Worm (Caenorhabditis elegans) whole organism, L4 larva: ENCODE measurements around the gene jbts-14.

ENCODE experiments used
- F26F4.8 ChIP-seq: fragments of 200-800 bp; sonication (Bioruptor generic); conservative IDR thresholded peaks from 2 replicates; pipeline ENCODE4 v1.3.6; 2022; ENCODE audit warnings: missing genetic modification characterization, missing compliant biosample characterization
- F44E2.7 ChIP-seq: fragments of 200-800 bp; sonication (Bioruptor generic); IDR thresholded peaks from 2 replicates; pipeline ENCODE4 v2.1.2; 2022; ENCODE audit warnings: missing genetic modification characterization, missing compliant biosample characterization
- F49E8.2 ChIP-seq: sonication (generic microtip); optimal IDR thresholded peaks from 2 replicates; lab custom pipeline; 2016; ENCODE audit warnings: missing compliant biosample characterization, mild to moderate bottlenecking, missing genetic modification characterization, borderline replicate concordance
- R02D3.7 ChIP-seq: fragments of 150-350 bp; sonication (generic microtip); optimal IDR thresholded peaks from 3 replicates; lab custom pipeline; 2014; ENCODE audit warnings: missing biosample characterization, missing genetic modification characterization
- T20F7.1 ChIP-seq: fragments of 200-800 bp; sonication (Bioruptor generic); optimal IDR thresholded peaks from 2 replicates; lab custom pipeline; 2018; ENCODE audit warnings: mild to moderate bottlenecking, missing genetic modification characterization, missing compliant biosample characterization
- Y105C5A.15 ChIP-seq: fragments of 200-800 bp; sonication (Bioruptor generic); IDR thresholded peaks from 2 replicates; pipeline ENCODE4 v1.3.6; 2022; ENCODE audit warnings: missing genetic modification characterization, missing compliant biosample characterization
- Y48G9A.11 ChIP-seq: fragments of 200-800 bp; sonication (Bioruptor generic); IDR thresholded peaks from 2 replicates; pipeline ENCODE4 v1.3.6; 2022; ENCODE audit warnings: missing genetic modification reagents, missing genetic modification characterization, missing compliant biosample characterization
- Y5F2A.4 ChIP-seq: fragments of 200-800 bp; sonication (Bioruptor generic); optimal IDR thresholded peaks from 2 replicates; lab custom pipeline; 2018; ENCODE audit warnings: mild to moderate bottlenecking, missing genetic modification characterization, missing compliant biosample characterization
- ZK337.2 ChIP-seq: fragments of 200-800 bp; sonication (Bioruptor generic); IDR thresholded peaks from 2 replicates; pipeline ENCODE4 v1.3.6; 2022; ENCODE audit warnings: missing genetic modification reagents, missing genetic modification characterization, missing compliant biosample characterization
- aha-1 ChIP-seq: fragments of 150-350 bp; peaks from one replicate; lab custom pipeline; 2014; ENCODE audit warnings: missing biosample characterization, missing genetic modification characterization
- ceh-20 ChIP-seq: fragments of 200-800 bp; sonication (Bioruptor generic); IDR thresholded peaks from 2 replicates; pipeline ENCODE4 v1.3.6; 2022; ENCODE audit warnings: missing genetic modification reagents, missing genetic modification characterization, missing compliant biosample characterization
- ceh-28 ChIP-seq: fragments of 150-350 bp; optimal IDR thresholded peaks from 2 replicates; lab custom pipeline; 2014; ENCODE audit warnings: missing biosample characterization, missing genetic modification reagents, missing genetic modification characterization
- cey-2 ChIP-seq: sonication (generic microtip); optimal IDR thresholded peaks from 3 replicates; lab custom pipeline; 2017; ENCODE audit warnings: missing genetic modification characterization, mild to moderate bottlenecking, missing compliant biosample characterization, antibody characterized with exemption, borderline replicate concordance; ENCODE audit not compliant: insufficient read depth
- ctbp-1 ChIP-seq: fragments of 200-800 bp; sonication (Bioruptor generic); IDR thresholded peaks from 2 replicates; pipeline ENCODE4 v1.3.6; 2022; ENCODE audit warnings: missing genetic modification reagents, missing genetic modification characterization, missing compliant biosample characterization
- daf-12 ChIP-seq: fragments of 150-350 bp; optimal IDR thresholded peaks from 2 replicates; lab custom pipeline; 2014; ENCODE audit warnings: missing biosample characterization, missing genetic modification reagents, missing genetic modification characterization
- daf-16 ChIP-seq, 3 experiments: sonication (generic microtip); optimal IDR thresholded peaks; 2 replicates each; lab custom pipeline; 2016 to 2017; ENCODE audit warnings: missing genetic modification characterization in 3 of 3, missing genetic modification reagents in 3 of 3, mild to moderate bottlenecking in 2 of 3, missing compliant biosample characterization in 2 of 3, missing biosample characterization in 1 of 3, moderate library complexity in 1 of 3
- daf-8 ChIP-seq: fragments of 200-800 bp; sonication (Bioruptor generic); IDR thresholded peaks from 2 replicates; pipeline ENCODE4 v1.3.6; 2022; ENCODE audit warnings: missing genetic modification characterization, missing compliant biosample characterization
- dmd-6 ChIP-seq: fragments of 200-800 bp; sonication (Bioruptor generic); IDR thresholded peaks from 2 replicates; pipeline ENCODE4 v1.3.6; 2022; ENCODE audit warnings: missing genetic modification reagents, missing genetic modification characterization, missing compliant biosample characterization
- dmd-9 ChIP-seq: fragments of 200-800 bp; sonication (Bioruptor generic); IDR thresholded peaks from 2 replicates; pipeline ENCODE4 v1.3.6; 2022; ENCODE audit warnings: missing genetic modification reagents, missing genetic modification characterization, missing compliant biosample characterization
- duxl-1 ChIP-seq: sonication (generic microtip); optimal IDR thresholded peaks from 2 replicates; lab custom pipeline; 2016; ENCODE audit warnings: mild to moderate bottlenecking, missing genetic modification characterization, moderate library complexity, missing compliant biosample characterization; ENCODE audit not compliant: poor library complexity
- dve-1 ChIP-seq: sonication (generic microtip); optimal IDR thresholded peaks from 2 replicates; lab custom pipeline; 2017; ENCODE audit warnings: antibody characterized with exemption, mild to moderate bottlenecking, missing genetic modification characterization, missing compliant biosample characterization; ENCODE audit not compliant: insufficient read depth
- egl-27 ChIP-seq: sonication (generic microtip); optimal IDR thresholded peaks from 3 replicates; lab custom pipeline; 2017; ENCODE audit warnings: missing biosample characterization, missing genetic modification reagents, missing genetic modification characterization
- egl-43 ChIP-seq: fragments of 200-800 bp; sonication (Bioruptor generic); IDR thresholded peaks from 2 replicates; pipeline ENCODE4 v1.3.6; 2022; ENCODE audit warnings: missing genetic modification reagents, missing genetic modification characterization, missing compliant biosample characterization
- hlh-11 ChIP-seq: fragments of 200-800 bp; sonication (Bioruptor generic); optimal IDR thresholded peaks from 2 replicates; lab custom pipeline; 2018; ENCODE audit warnings: mild to moderate bottlenecking, missing genetic modification characterization, missing compliant biosample characterization
- hmg-1.1 ChIP-seq: fragments of 200-800 bp; sonication (Bioruptor generic); IDR thresholded peaks from 2 replicates; pipeline ENCODE4 v1.3.6; 2022; ENCODE audit warnings: missing genetic modification reagents, missing genetic modification characterization, missing compliant biosample characterization
- jun-1 ChIP-seq: fragments of 150-350 bp; optimal IDR thresholded peaks from 2 replicates; lab custom pipeline; 2014; ENCODE audit warnings: missing biosample characterization, missing genetic modification reagents, missing genetic modification characterization
- lsy-2 ChIP-seq, 2 experiments: fragments of 150-350 bp in 1 of 2; sonication (generic microtip) in 1 of 2; optimal IDR thresholded peaks; 2 replicates each; lab custom pipeline; 2014 to 2017; ENCODE audit warnings: missing biosample characterization in 2 of 2, missing genetic modification characterization in 2 of 2
- madf-9 ChIP-seq: fragments of 200-800 bp; sonication (Bioruptor generic); conservative IDR thresholded peaks from 2 replicates; pipeline ENCODE4 v1.3.6; 2022; ENCODE audit warnings: missing genetic modification reagents, missing genetic modification characterization, missing compliant biosample characterization
- mep-1 ChIP-seq: fragments of 150-350 bp; sonication (generic microtip); optimal IDR thresholded peaks from 3 replicates; lab custom pipeline; 2014; ENCODE audit warnings: missing biosample characterization, missing genetic modification characterization
- mes-2 ChIP-seq: sonication (generic microtip); optimal IDR thresholded peaks from 2 replicates; lab custom pipeline; 2016; ENCODE audit warnings: missing genotype, mild to moderate bottlenecking, missing genetic modification characterization, missing compliant biosample characterization; ENCODE audit not compliant: poor library complexity, severe bottlenecking
- mxl-2 ChIP-seq: fragments of 200-800 bp; sonication (Bioruptor generic); conservative IDR thresholded peaks from 2 replicates; pipeline ENCODE4 v1.3.6; 2022; ENCODE audit warnings: missing genetic modification reagents, missing genetic modification characterization, missing compliant biosample characterization
- mxl-3 ChIP-seq: fragments of 200-800 bp; sonication (Bioruptor generic); optimal IDR thresholded peaks from 2 replicates; lab custom pipeline; 2018; ENCODE audit warnings: mild to moderate bottlenecking, missing genetic modification characterization, missing compliant biosample characterization
- nhr-102 ChIP-seq: sonication (generic microtip); optimal IDR thresholded peaks from 2 replicates; lab custom pipeline; 2016; ENCODE audit warnings: mild to moderate bottlenecking, missing genetic modification characterization, moderate library complexity, missing compliant biosample characterization
- nhr-111 ChIP-seq: fragments of 200-800 bp; sonication (Bioruptor generic); optimal IDR thresholded peaks from 2 replicates; lab custom pipeline; 2018; ENCODE audit warnings: mild to moderate bottlenecking, missing genetic modification characterization, missing compliant biosample characterization
- nhr-237 ChIP-seq: sonication (generic microtip); optimal IDR thresholded peaks from 2 replicates; lab custom pipeline; 2017; ENCODE audit warnings: missing biosample characterization, missing genetic modification characterization
- nhr-41 ChIP-seq: fragments of 200-800 bp; sonication (Bioruptor generic); IDR thresholded peaks from 2 replicates; pipeline ENCODE4 v1.3.6; 2022; ENCODE audit warnings: missing genetic modification reagents, missing genetic modification characterization, missing compliant biosample characterization
- nhr-6 ChIP-seq: fragments of 150-350 bp; optimal IDR thresholded peaks from 2 replicates; lab custom pipeline; 2014; ENCODE audit warnings: missing biosample characterization, missing genetic modification characterization
- nhr-77 ChIP-seq: fragments of 150-350 bp; optimal IDR thresholded peaks from 2 replicates; lab custom pipeline; 2014; ENCODE audit warnings: missing biosample characterization, missing genetic modification characterization
- php-3 ChIP-seq: fragments of 200-800 bp; sonication (Bioruptor generic); IDR thresholded peaks from 2 replicates; pipeline ENCODE4 v1.3.6; 2022; ENCODE audit warnings: missing genetic modification reagents, missing genetic modification characterization, missing compliant biosample characterization
- rbr-2 ChIP-seq: sonication (generic microtip); optimal IDR thresholded peaks from 2 replicates; lab custom pipeline; 2016; ENCODE audit warnings: missing genotype, missing genetic modification characterization, missing compliant biosample characterization
- sdz-12 ChIP-seq: fragments of 200-800 bp; sonication (Bioruptor generic); optimal IDR thresholded peaks from 2 replicates; lab custom pipeline; 2018; ENCODE audit warnings: mild to moderate bottlenecking, missing genetic modification characterization, missing compliant biosample characterization
- set-16 ChIP-seq: fragments of 200-800 bp; sonication (Bioruptor generic); IDR thresholded peaks from 2 replicates; pipeline ENCODE4 v1.3.6; 2022; ENCODE audit warnings: missing genetic modification reagents, missing genetic modification characterization, missing compliant biosample characterization
- tag-97 ChIP-seq: fragments of 200-800 bp; sonication (Bioruptor generic); IDR thresholded peaks from 2 replicates; pipeline ENCODE4 v1.3.6; 2022; ENCODE audit warnings: missing genetic modification characterization, missing compliant biosample characterization
- unc-62 ChIP-seq, 3 experiments: fragments of 150-350 bp in 1 of 3; sonication (generic microtip); optimal IDR thresholded peaks in 2 of 3; peaks in 1 of 3; 1 replicate in 1 of 3; 2 replicates in 2 of 3; lab custom pipeline; 2014 to 2017; ENCODE audit warnings: missing biosample characterization in 3 of 3, missing genetic modification characterization in 3 of 3, missing genetic modification reagents in 3 of 3, missing genotype in 1 of 3
- zip-11 ChIP-seq: fragments of 200-800 bp; sonication (Bioruptor generic); IDR thresholded peaks from 2 replicates; pipeline ENCODE4 v1.3.6; 2022; ENCODE audit warnings: missing genetic modification characterization, missing compliant biosample characterization

jbts-14 gene

ce11 chrX:8714845-8715244 is 10.7 kb downstream of the jbts-14 start:
- TF ChIP-seq rbr-2 (tag; lab: Kevin White, UChicago) (no peak), egl-27 (no peak), php-3 (0 out of 2 replicates have a peak, but pooled peaks have one; percentile 10), mes-2 (tag; lab: Kevin White, UChicago) (no peak), daf-16 (GFP tag; optimal IDR thresholded peaks at IDR 0.05; lab: Kevin White, UChicago) (no peak), daf-16 (tag; optimal IDR thresholded peaks at IDR 0.05; lab: Kevin White, UChicago) (peak; percentile 66), aha-1 (tag; lab: Kevin White, UChicago) (peak; percentile 16), nhr-111 (GFP tag; lab: Kevin White, UChicago) (no peak), sdz-12 (GFP tag; lab: Kevin White, UChicago) (no peak), dmd-9 (GFP tag; lab: Robert Waterston, UW) (no peak), F26F4.8 (GFP tag; lab: Robert Waterston, UW) (no peak), ZK337.2 (GFP tag; lab: Robert Waterston, UW) (no peak), dmd-6 (GFP tag; lab: Robert Waterston, UW) (peak; percentile 42), Y105C5A.15 (GFP tag; lab: Robert Waterston, UW) (no peak), tag-97 (GFP tag; lab: Robert Waterston, UW) (no peak), nhr-77 (tag; lab: Kevin White, UChicago) (no peak), hlh-11 (no peak), nhr-6 (tag; lab: Kevin White, UChicago) (no peak), daf-8 (GFP tag; lab: Robert Waterston, UW) (no peak), dve-1 (tag; lab: Kevin White, UChicago) (peak; percentile 42), madf-9 (GFP tag; lab: Robert Waterston, UW) (no peak), mep-1 (tag; lab: Kevin White, UChicago) (no peak)

ce11 chrX:8716822-8717221 is 12.7 kb downstream of the jbts-14 start, which contains the start of gene F53A9.7:
TSS of gene F53A9.7 (minus strand) at chrX:8716922.
- TF ChIP-seq aha-1 (tag; lab: Kevin White, UChicago) (peak; percentile 25), zip-11 (no peak), ceh-28 (tag; lab: Kevin White, UChicago) (no peak), nhr-102 (tag; lab: Kevin White, UChicago) (no peak), nhr-41 (GFP tag; lab: Robert Waterston, UW) (no peak), unc-62 (GFP tag; optimal IDR thresholded peaks at IDR 0.05 in 1 of 2; lab: Kevin White, UChicago) (peak in 1 of 2 experiments; percentile 60), unc-62 (tag; optimal IDR thresholded peaks at IDR 0.05; lab: Kevin White, UChicago) (no peak), mes-2 (tag; lab: Kevin White, UChicago) (no peak), R02D3.7 (no peak), dve-1 (tag; lab: Kevin White, UChicago) (peak; percentile 13), Y48G9A.11 (GFP tag; lab: Robert Waterston, UW) (no peak)
- TF ChIP-seq, all 104 proteins: peak for 3

- TF ChIP-seq ceh-20 (no peak), set-16 (GFP tag; lab: Robert Waterston, UW) (no peak), hmg-1.1 (no peak), F49E8.2 (tag; lab: Kevin White, UChicago) (no peak), mxl-3 (no peak), egl-43 (no peak), cey-2 (tag; lab: Kevin White, UChicago) (no peak), R02D3.7 (no peak), nhr-102 (tag; lab: Kevin White, UChicago) (no peak), T20F7.1 (GFP tag; lab: Kevin White, UChicago) (peak; percentile 34), ZK337.2 (GFP tag; lab: Robert Waterston, UW) (no peak), dve-1 (tag; lab: Kevin White, UChicago) (peak; percentile 69), aha-1 (tag; lab: Kevin White, UChicago) (no peak), daf-16 (GFP tag; optimal IDR thresholded peaks at IDR 0.05; lab: Kevin White, UChicago) (no peak), daf-16 (tag; optimal IDR thresholded peaks at IDR 0.05; lab: Kevin White, UChicago) (peak; percentile 71), daf-12 (tag; lab: Kevin White, UChicago) (no peak), ctbp-1 (no peak), F44E2.7 (GFP tag; lab: Robert Waterston, UW) (no peak), mxl-2 (GFP tag; lab: Robert Waterston, UW) (no peak), jun-1 (tag; lab: Kevin White, UChicago) (no peak), tag-97 (GFP tag; lab: Robert Waterston, UW) (no peak), duxl-1 (tag; lab: Kevin White, UChicago) (no peak), lsy-2 (tag; optimal IDR thresholded peaks at IDR 0.05; lab: Kevin White, UChicago) (no peak), Y5F2A.4 (GFP tag; lab: Kevin White, UChicago) (no peak), nhr-237 (no peak)
Measured at ce11 chrX:8718153-8718552, 14.0 kb downstream of the jbts-14 start.
